Worm (Caenorhabditis elegans): Measurements from ENCODE around the gene B0285.3.

DNA sequence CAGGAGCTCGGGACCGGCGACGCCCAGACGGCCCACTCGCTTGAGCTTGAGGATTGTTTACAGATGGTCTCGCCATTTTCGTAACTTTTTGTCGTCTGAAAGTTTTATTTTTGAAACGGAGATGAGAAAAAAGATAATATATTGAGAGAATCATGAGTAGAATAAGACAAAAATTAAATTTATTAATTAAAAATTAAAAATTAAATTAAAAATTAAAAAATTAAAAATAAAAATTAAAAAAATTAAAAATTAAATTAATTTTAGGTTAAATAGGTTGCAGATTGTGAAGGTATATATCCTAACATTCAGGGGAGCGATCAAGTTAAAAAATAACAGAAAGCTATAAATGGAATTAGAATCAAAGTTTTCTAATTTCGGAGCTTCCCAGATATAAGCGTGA, 36.6 kb upstream of the B0285.3 start, which contains the start of gene B0284.3:
- no peak for TF ChIP-seq lin-39 (tag; optimal IDR thresholded peaks at IDR 0.05)
- TF ChIP-seq jun-1 (tag; optimal IDR thresholded peaks at IDR 0.05), result no peak
- TF ChIP-seq lin-15B (tag; optimal IDR thresholded peaks at IDR 0.05), result no peak
- TF ChIP-seq efl-1 (optimal IDR thresholded peaks at IDR 0.05), result no peak
- TF ChIP-seq efl-1 (GFP tag; optimal IDR thresholded peaks at IDR 0.05 in 1 of 2), result no peak
- no peak for TF ChIP-seq skn-1 (tag; optimal IDR thresholded peaks at IDR 0.05)

Measured in whole organism, L1 larva.